Worm (Caenorhabditis elegans): ENCODE data around the gene F49C12.3.
A peak's percentile ranks its signal among the peaks of the same experiment; 100 is the strongest.

ce11 chrIV:9343102-9343599 lies 42.9 kb downstream of the F49C12.3 start, which contains the start of gene pigc-1:
- TF ChIP-seq hlh-30 (tag; optimal IDR thresholded peaks at IDR 0.05; ENCODE audit: insufficient read depth) = no peak
- peak; percentile 8 for TF ChIP-seq unc-42 (tag; optimal IDR thresholded peaks at IDR 0.05)
- TF ChIP-seq F13H6.1 (tag; optimal IDR thresholded peaks at IDR 0.05) = no peak
- no peak for TF ChIP-seq pha-4 (tag; optimal IDR thresholded peaks at IDR 0.05)

Data from whole organism, late embryonic.